Worm (Caenorhabditis elegans) whole organism, L1 larva: Measurements from ENCODE around the gene zyg-11.

Source experiments
- ama-1 ChIP-seq: fragments of 150-350 bp; optimal IDR thresholded peaks from 2 replicates; lab custom pipeline; 2014
- dpl-1 ChIP-seq, 3 experiments: fragments of 150-350 bp in 2 of 3; sonication (generic microtip) in 1 of 3; optimal IDR thresholded peaks; 2 replicates each; lab custom pipeline; 2014 to 2017; ENCODE audit warnings: missing biosample characterization in 3 of 3, missing genetic modification characterization in 3 of 3, missing genetic modification reagents in 3 of 3
- egl-27 ChIP-seq, 2 experiments: fragments of 150-350 bp in 1 of 2; sonication (generic microtip); optimal IDR thresholded peaks; 3 replicates each; lab custom pipeline; 2017 to 2018; ENCODE audit warnings: missing biosample characterization in 2 of 2, missing genetic modification characterization in 2 of 2, missing genetic modification reagents in 2 of 2
- elt-3 ChIP-seq, 6 experiments: fragments of 150-350 bp in 1 of 6; sonication (generic microtip); optimal IDR thresholded peaks; 2 replicates each; lab custom pipeline; 2017 to 2018; ENCODE audit warnings: missing biosample characterization in 6 of 6, missing genetic modification characterization in 6 of 6, inconsistent platforms in 1 of 6
- jun-1 ChIP-seq: fragments of 150-350 bp; optimal IDR thresholded peaks from 2 replicates; lab custom pipeline; 2014; ENCODE audit warnings: missing biosample characterization, missing genetic modification reagents, missing genetic modification characterization
- nhr-12 ChIP-seq: sonication (generic microtip); optimal IDR thresholded peaks from 2 replicates; lab custom pipeline; 2017; ENCODE audit warnings: missing biosample characterization, missing genetic modification characterization
- unc-62 ChIP-seq: fragments of 150-350 bp; optimal IDR thresholded peaks from 2 replicates; lab custom pipeline; 2014; ENCODE audit warnings: missing biosample characterization, missing genetic modification reagents, missing genetic modification characterization
- zag-1 ChIP-seq: fragments of 150-350 bp; optimal IDR thresholded peaks from 2 replicates; lab custom pipeline; 2014; ENCODE audit warnings: missing biosample characterization, missing genetic modification characterization

- TF ChIP-seq unc-62 (GFP tag; lab: Kevin White, UChicago) = no peak
- TF ChIP-seq dpl-1 (GFP tag; optimal IDR thresholded peaks at IDR 0.05; lab: Kevin White, UChicago) = no peak
- no peak for TF ChIP-seq nhr-12
- no peak for TF ChIP-seq jun-1
- TF ChIP-seq ama-1 = no peak
- no peak for TF ChIP-seq egl-27 (tag; optimal IDR thresholded peaks at IDR 0.05; lab: Kevin White, UChicago)
- no peak for TF ChIP-seq elt-3 (tag; optimal IDR thresholded peaks at IDR 0.05; lab: Kevin White, UChicago)
- no peak for TF ChIP-seq zag-1 (tag; lab: Kevin White, UChicago)
Measured at ce11 chrII:8042289-8042688, 24.8 kb downstream of the zyg-11 start, which contains the start of gene T05H10.1.
